Fruit fly (Drosophila melanogaster) whole organism, embryonic: ENCODE results near the gene IFT54.

Experiments used
- Awh ChIP-seq: fragments of 200-800 bp; sonication (Bioruptor generic); IDR thresholded peaks from 2 replicates; pipeline ENCODE4, ENCODE4 v1.3.6; 2022; ENCODE audit warnings: missing biosample characterization, missing genetic modification characterization
- CG1024 ChIP-seq: fragments of 200-800 bp; sonication (Bioruptor generic); IDR thresholded peaks from 2 replicates; pipeline ENCODE4 v1.3.6; 2022; ENCODE audit warnings: missing biosample characterization, missing genetic modification characterization
- CG10267 ChIP-seq: fragments of 200-800 bp; sonication (Bioruptor generic); optimal IDR thresholded peaks from 2 replicates; lab custom pipeline; 2018; ENCODE audit warnings: missing biosample characterization, mild to moderate bottlenecking, missing genetic modification characterization, moderate library complexity
- CG10366 ChIP-seq: fragments of 200-800 bp; sonication (Bioruptor generic); IDR thresholded peaks from 2 replicates; pipeline ENCODE4 v1.3.6; 2022; ENCODE audit warnings: missing biosample characterization, missing genetic modification characterization
- CG11398 ChIP-seq: fragments of 200-800 bp; sonication (Bioruptor generic); optimal IDR thresholded peaks from 2 replicates; lab custom pipeline; 2016; ENCODE audit warnings: missing biosample characterization, missing genetic modification characterization
- CG12299 ChIP-seq: fragments of 200-800 bp; sonication (Bioruptor generic); optimal IDR thresholded peaks from 2 replicates; lab custom pipeline; 2018; ENCODE audit warnings: missing biosample characterization, mild to moderate bottlenecking, missing genetic modification characterization
- CG12744 ChIP-seq: fragments of 200-800 bp; sonication (Bioruptor generic); optimal IDR thresholded peaks from 2 replicates; lab custom pipeline; 2016; ENCODE audit warnings: missing biosample characterization, missing genetic modification characterization
- CG14667 ChIP-seq: fragments of 200-800 bp; sonication (Bioruptor generic); IDR thresholded peaks from 2 replicates; pipeline ENCODE4 v1.3.6; 2022; ENCODE audit warnings: missing biosample characterization, missing genetic modification characterization
- CG16815 ChIP-seq: fragments of 200-800 bp; sonication (Bioruptor generic); optimal IDR thresholded peaks from 3 replicates; lab custom pipeline; 2017; ENCODE audit warnings: missing biosample characterization, mild to moderate bottlenecking, missing genetic modification characterization
- CG16863 ChIP-seq: fragments of 200-800 bp; sonication (Bioruptor generic); optimal IDR thresholded peaks from 3 replicates; lab custom pipeline; 2016; ENCODE audit warnings: missing biosample characterization, missing genetic modification characterization
- CG17385 ChIP-seq: fragments of 200-800 bp; sonication (Bioruptor generic); optimal IDR thresholded peaks from 3 replicates; lab custom pipeline; 2018; ENCODE audit warnings: missing biosample characterization, mild to moderate bottlenecking, missing genetic modification characterization
- CG2129 ChIP-seq: fragments of 200-800 bp; sonication (Bioruptor generic); IDR thresholded peaks from 2 replicates; pipeline ENCODE4 v1.3.6; 2022; ENCODE audit warnings: missing biosample characterization, missing genetic modification characterization; ENCODE audit not compliant: partially characterized antibody
- CG2202 ChIP-seq: fragments of 200-800 bp; sonication (Bioruptor generic); optimal IDR thresholded peaks from 2 replicates; lab custom pipeline; 2018; ENCODE audit warnings: missing biosample characterization, mild to moderate bottlenecking, missing genetic modification characterization
- CG3065 ChIP-seq: fragments of 200-800 bp; sonication (Bioruptor generic); optimal IDR thresholded peaks from 2 replicates; lab custom pipeline; 2016; ENCODE audit warnings: missing biosample characterization, missing genetic modification characterization
- CG4282 ChIP-seq: fragments of 200-800 bp; sonication (Bioruptor generic); optimal IDR thresholded peaks from 2 replicates; lab custom pipeline; 2016; ENCODE audit warnings: missing biosample characterization, missing genetic modification characterization
- CG5953 ChIP-seq: fragments of 200-800 bp; sonication (Bioruptor generic); IDR thresholded peaks from 2 replicates; pipeline ENCODE4 v1.3.6; 2022; ENCODE audit warnings: missing biosample characterization, missing genetic modification characterization
- CG6813 ChIP-seq: fragments of 200-800 bp; sonication (Bioruptor generic); optimal IDR thresholded peaks from 2 replicates; lab custom pipeline; 2017; ENCODE audit warnings: missing biosample characterization, missing genetic modification characterization, mild to moderate bottlenecking, moderate library complexity, missing genetic modification reagents
- CG7786 ChIP-seq: fragments of 200-800 bp; sonication (Bioruptor generic); optimal IDR thresholded peaks from 2 replicates; lab custom pipeline; 2016; ENCODE audit warnings: missing biosample characterization, missing genetic modification characterization
- CG8388 ChIP-seq: fragments of 200-800 bp; sonication (Bioruptor generic); optimal IDR thresholded peaks from 2 replicates; lab custom pipeline; 2019; ENCODE audit warnings: missing biosample characterization, mild to moderate bottlenecking, missing genetic modification characterization, moderate library complexity
- CG8478 ChIP-seq: fragments of >200 bp; optimal IDR thresholded peaks from 2 replicates; lab custom pipeline; 2018
- CG9797 ChIP-seq: fragments of 200-800 bp; sonication (Bioruptor generic); optimal IDR thresholded peaks from 3 replicates; lab custom pipeline; 2018; ENCODE audit warnings: missing biosample characterization, mild to moderate bottlenecking, missing genetic modification characterization
- CG9932 ChIP-seq: fragments of 200-800 bp; sonication (Bioruptor generic); IDR thresholded peaks from 2 replicates; pipeline ENCODE4 v1.3.6; 2022; ENCODE audit warnings: missing biosample characterization, missing genetic modification characterization
- D ChIP-seq, 2 experiments: fragments of 200-800 bp in 1 of 2; fragments of >200 bp in 1 of 2; sonication (Bioruptor generic) in 1 of 2; optimal IDR thresholded peaks; 2 replicates in 1 of 2; 3 replicates in 1 of 2; lab custom pipeline; 2017; ENCODE audit warnings: mild to moderate bottlenecking in 1 of 2, missing biosample characterization in 1 of 2, missing genetic modification characterization in 1 of 2, missing genetic modification reagents in 1 of 2
- D19A ChIP-seq: fragments of 200-800 bp; optimal IDR thresholded peaks from 3 replicates; lab custom pipeline; 2019; ENCODE audit warnings: missing biosample characterization, mild to moderate bottlenecking, missing genetic modification characterization, moderate library complexity
- Dad ChIP-seq: fragments of 200-800 bp; sonication (Bioruptor generic); optimal IDR thresholded peaks from 3 replicates; lab custom pipeline; 2016; ENCODE audit warnings: missing biosample characterization, missing genetic modification characterization
- E2f2 ChIP-seq: fragments of 200-800 bp; sonication (Bioruptor generic); IDR thresholded peaks from 2 replicates; pipeline ENCODE4 v1.3.6; 2022; ENCODE audit warnings: missing biosample characterization, missing genetic modification characterization
- HLH3B ChIP-seq: fragments of 200-800 bp; sonication (Bioruptor generic); IDR thresholded peaks from 2 replicates; pipeline ENCODE4 v1.3.6; 2022; ENCODE audit warnings: missing biosample characterization, missing genetic modification characterization
- Hr51 ChIP-seq, 2 experiments: fragments of 200-800 bp; sonication (Bioruptor generic); optimal IDR thresholded peaks; 2 replicates in 1 of 2; 3 replicates in 1 of 2; lab custom pipeline; 2016 to 2018; ENCODE audit warnings: missing biosample characterization in 2 of 2, missing genetic modification characterization in 2 of 2, mild to moderate bottlenecking in 1 of 2, moderate library complexity in 1 of 2
- MTF-1 ChIP-seq: fragments of 200-800 bp; sonication (Bioruptor generic); optimal IDR thresholded peaks from 2 replicates; lab custom pipeline; 2018; ENCODE audit warnings: missing biosample characterization, mild to moderate bottlenecking, missing genetic modification characterization, borderline replicate concordance
- Mad ChIP-seq: fragments of 200-800 bp; sonication (Bioruptor generic); optimal IDR thresholded peaks from 2 replicates; lab custom pipeline; 2016; ENCODE audit warnings: missing biosample characterization, missing genetic modification characterization
- Med ChIP-seq: fragments of 200-800 bp; sonication (Bioruptor generic); peaks from one replicate; lab custom pipeline; 2016; ENCODE audit warnings: missing biosample characterization, missing genetic modification characterization, mild to moderate bottlenecking, inconsistent platforms, moderate library complexity
- NC2β ChIP-seq: fragments of 200-800 bp; sonication (Bioruptor generic); optimal IDR thresholded peaks from 2 replicates; lab custom pipeline; 2016; ENCODE audit warnings: missing biosample characterization, missing genetic modification characterization
- Opbp ChIP-seq: fragments of 200-800 bp; sonication (Bioruptor generic); IDR thresholded peaks from 3 replicates; pipeline ENCODE4 v1.3.6; 2022; ENCODE audit warnings: missing biosample characterization, missing genetic modification characterization; ENCODE audit not compliant: partially characterized antibody
- Pdp1 ChIP-seq, 2 experiments: fragments of 200-800 bp; sonication (Bioruptor generic); optimal IDR thresholded peaks; 3 replicates each; lab custom pipeline; 2016; ENCODE audit warnings: missing biosample characterization in 2 of 2, missing genetic modification characterization in 2 of 2, mild to moderate bottlenecking in 1 of 2, moderate library complexity in 1 of 2
- chif ChIP-seq, 2 experiments: fragments of 200-800 bp; sonication (Bioruptor generic); optimal IDR thresholded peaks; 3 replicates each; lab custom pipeline; 2016; ENCODE audit warnings: missing biosample characterization in 2 of 2, missing genetic modification characterization in 2 of 2
- corto ChIP-seq: fragments of 200-800 bp; sonication (Bioruptor generic); optimal IDR thresholded peaks from 2 replicates; lab custom pipeline; 2016; ENCODE audit warnings: missing biosample characterization, mild to moderate bottlenecking, missing genetic modification characterization, moderate library complexity
- ems ChIP-seq: fragments of 200-800 bp; sonication (Bioruptor generic); optimal IDR thresholded peaks from 3 replicates; lab custom pipeline; 2016; ENCODE audit warnings: missing biosample characterization, missing genetic modification characterization
- esg ChIP-seq: fragments of 200-800 bp; sonication (Bioruptor generic); conservative IDR thresholded peaks from 2 replicates; pipeline ENCODE4 v1.3.6; 2022; ENCODE audit warnings: missing biosample characterization, missing genetic modification characterization
- gfzf ChIP-seq: fragments of 200-800 bp; sonication (Bioruptor generic); optimal IDR thresholded peaks from 2 replicates; lab custom pipeline; 2016; ENCODE audit warnings: missing biosample characterization, mild to moderate bottlenecking, missing genetic modification characterization, moderate library complexity
- ind ChIP-seq: fragments of 200-800 bp; sonication (Bioruptor generic); optimal IDR thresholded peaks from 3 replicates; lab custom pipeline; 2016; ENCODE audit warnings: missing biosample characterization, missing genetic modification characterization
- jigr1 ChIP-seq: fragments of 200-800 bp; sonication (Bioruptor generic); IDR thresholded peaks from 3 replicates; pipeline ENCODE4 v1.3.6; 2022; ENCODE audit warnings: missing biosample characterization, missing genetic modification characterization
- lilli ChIP-seq: fragments of 200-800 bp; sonication (Bioruptor generic); optimal IDR thresholded peaks from 3 replicates; lab custom pipeline; 2016; ENCODE audit warnings: missing biosample characterization, missing genetic modification characterization
- nerfin-2 ChIP-seq: fragments of 200-800 bp; sonication (Bioruptor generic); IDR thresholded peaks from 2 replicates; pipeline ENCODE4 v1.3.6; 2022; ENCODE audit warnings: missing biosample characterization, missing genetic modification characterization; ENCODE audit not compliant: partially characterized antibody
- pzg ChIP-seq: fragments of 200-800 bp; sonication (Bioruptor generic); optimal IDR thresholded peaks from 3 replicates; lab custom pipeline; 2018; ENCODE audit warnings: missing biosample characterization, mild to moderate bottlenecking, missing genetic modification characterization, moderate library complexity
- sima ChIP-seq: fragments of 200-800 bp; sonication (Bioruptor generic); optimal IDR thresholded peaks from 2 replicates; lab custom pipeline; 2016; ENCODE audit warnings: missing biosample characterization, missing genetic modification characterization
- tna ChIP-seq: fragments of 200-800 bp; sonication (Bioruptor generic); IDR thresholded peaks from 2 replicates; pipeline ENCODE4 v1.3.6; 2022; ENCODE audit warnings: missing biosample characterization, missing genetic modification characterization; ENCODE audit not compliant: partially characterized antibody
- tup ChIP-seq: fragments of 200-800 bp; sonication (Bioruptor generic); optimal IDR thresholded peaks from 2 replicates; lab custom pipeline; 2016; ENCODE audit warnings: missing biosample characterization, mild to moderate bottlenecking, missing genetic modification characterization, moderate library complexity
- unpg ChIP-seq: fragments of 200-800 bp; sonication (Bioruptor generic); optimal IDR thresholded peaks from 3 replicates; lab custom pipeline; 2018; ENCODE audit warnings: missing biosample characterization, mild to moderate bottlenecking, missing genetic modification characterization, moderate library complexity
- wek ChIP-seq: fragments of 200-800 bp; sonication (Bioruptor generic); optimal IDR thresholded peaks from 3 replicates; lab custom pipeline; 2018; ENCODE audit warnings: missing biosample characterization, mild to moderate bottlenecking, missing genetic modification characterization, moderate library complexity

IFT54 gene

dm6 chr3R:14283042-14283626 is 19.1 kb upstream of the IFT54 start (continued):
- peak in 1 of 2 experiments; percentile 37 for TF ChIP-seq chif (GFP tag; optimal IDR thresholded peaks at IDR 0.05; lab: Kevin White, UChicago)
- TF ChIP-seq CG12299 (tag; lab: Kevin White, UChicago), result no peak
- no peak for TF ChIP-seq D (optimal IDR thresholded peaks at IDR 0.05; lab: Kevin White, UChicago)
- TF ChIP-seq D (GFP tag; optimal IDR thresholded peaks at IDR 0.05; lab: Kevin White, UChicago), result no peak
- no peak for TF ChIP-seq corto (GFP tag; lab: Kevin White, UChicago)
- no peak for TF ChIP-seq CG2202 (tag; lab: Kevin White, UChicago)
- peak; percentile 54 for TF ChIP-seq lilli
- no peak for TF ChIP-seq tup (GFP tag; lab: Kevin White, UChicago)
- TF ChIP-seq D19A (tag; lab: Kevin White, UChicago), result peak; percentile 10
- no peak for TF ChIP-seq CG10267 (tag; lab: Kevin White, UChicago)
- peak; percentile 10 for TF ChIP-seq CG16815
- no peak for TF ChIP-seq CG6813 (GFP tag; lab: Kevin White, UChicago)
- TF ChIP-seq pzg, result no peak
- TF ChIP-seq CG2129 (GFP tag; lab: Robert Waterston, UW), result no peak
- peak; percentile 34 for TF ChIP-seq ind (GFP tag; lab: Kevin White, UChicago)
- TF ChIP-seq CG5953 (GFP tag; lab: Robert Waterston, UW), result no peak
- TF ChIP-seq CG17385 (GFP tag; lab: Kevin White, UChicago), result peak; percentile 18
- peak; percentile 16 for TF ChIP-seq CG16863 (GFP tag; lab: Kevin White, UChicago)
- peak; percentile 80 for TF ChIP-seq Med (GFP tag; lab: Kevin White, UChicago)
- no peak for TF ChIP-seq Mad (GFP tag; lab: Kevin White, UChicago)
- peak; percentile 52 for TF ChIP-seq CG7786 (GFP tag; lab: Kevin White, UChicago)
- no peak for TF ChIP-seq CG1024 (GFP tag; lab: Robert Waterston, UW)
- no peak for TF ChIP-seq NC2β (GFP tag; lab: Kevin White, UChicago)
- no peak for TF ChIP-seq gfzf
- TF ChIP-seq HLH3B (GFP tag; lab: Robert Waterston, UW), result no peak
- TF ChIP-seq CG4282, result no peak
- no peak for TF ChIP-seq esg (GFP tag; lab: Robert Waterston, UW)
- no peak for TF ChIP-seq tna (GFP tag; lab: Robert Waterston, UW)
- TF ChIP-seq E2f2 (GFP tag; lab: Robert Waterston, UW), result no peak
- TF ChIP-seq CG8478 (lab: Kevin White, UChicago), result no peak
- no peak for TF ChIP-seq jigr1 (GFP tag; lab: Robert Waterston, UW)
- no peak for TF ChIP-seq CG9797
- TF ChIP-seq MTF-1 (GFP tag; lab: Kevin White, UChicago), result no peak
- TF ChIP-seq Dad (GFP tag; lab: Kevin White, UChicago), result no peak
- peak; percentile 5 to 74 for TF ChIP-seq Hr51 (GFP tag; optimal IDR thresholded peaks at IDR 0.05; lab: Kevin White, UChicago)

dm6 chr3R:14283754-14284421 is 18.3 kb upstream of the IFT54 start:
- TF ChIP-seq ems (GFP tag; lab: Kevin White, UChicago), result peak; percentile 91
- no peak for TF ChIP-seq CG14667
- no peak for TF ChIP-seq Opbp (GFP tag; lab: Robert Waterston, UW)
- TF ChIP-seq Pdp1 (GFP tag; optimal IDR thresholded peaks at IDR 0.05; lab: Kevin White, UChicago), result peak; percentile 95
- TF ChIP-seq CG9932, result no peak
- peak; percentile 97 for TF ChIP-seq CG3065 (GFP tag; lab: Kevin White, UChicago)
- TF ChIP-seq unpg, result peak; percentile 99
- TF ChIP-seq wek (GFP tag; lab: Kevin White, UChicago), result peak; percentile 86
- peak; percentile 96 for TF ChIP-seq CG12744 (GFP tag; lab: Kevin White, UChicago)
- no peak for TF ChIP-seq CG10366 (GFP tag; lab: Robert Waterston, UW)
- TF ChIP-seq CG8388 (GFP tag; lab: Kevin White, UChicago), result peak; percentile 98
- no peak for TF ChIP-seq Awh (GFP tag; lab: Robert Waterston, UW)
- peak; percentile 79 for TF ChIP-seq sima
- TF ChIP-seq CG11398 (GFP tag; lab: Kevin White, UChicago), result peak; percentile 83
- TF ChIP-seq nerfin-2, result no peak
- TF ChIP-seq MTF-1 (GFP tag; lab: Kevin White, UChicago), result peak; percentile 94
